Fruit fly (Drosophila melanogaster) whole organism, embryonic: Measurements from ENCODE around the gene mmy.
A peak's percentile ranks its signal among the peaks of the same experiment; 100 is the strongest.

Experiments used
- CG1024 ChIP-seq: fragments of 200-800 bp; sonication (Bioruptor generic); IDR thresholded peaks from 2 replicates; pipeline ENCODE4 v1.3.6; 2022; ENCODE audit warnings: missing biosample characterization, missing genetic modification characterization
- CG10321 ChIP-seq: fragments of 200-800 bp; sonication (Bioruptor generic); IDR thresholded peaks from 2 replicates; pipeline ENCODE4 v1.3.6; 2022; ENCODE audit warnings: missing biosample characterization, missing genetic modification characterization
- CG11085 ChIP-seq: fragments of 200-800 bp; sonication (Bioruptor generic); IDR thresholded peaks from 2 replicates; pipeline ENCODE4 v1.3.6; 2022; ENCODE audit warnings: missing biosample characterization, missing genetic modification characterization
- CG14667 ChIP-seq: fragments of 200-800 bp; sonication (Bioruptor generic); IDR thresholded peaks from 2 replicates; pipeline ENCODE4 v1.3.6; 2022; ENCODE audit warnings: missing biosample characterization, missing genetic modification characterization
- CG15011 ChIP-seq: fragments of 200-800 bp; sonication (Bioruptor generic); optimal IDR thresholded peaks from 3 replicates; lab custom pipeline; 2018; ENCODE audit warnings: missing biosample characterization, mild to moderate bottlenecking, missing genetic modification characterization
- CG15479 ChIP-seq: fragments of 200-800 bp; sonication (Bioruptor generic); optimal IDR thresholded peaks from 3 replicates; lab custom pipeline; 2019; ENCODE audit warnings: missing biosample characterization, mild to moderate bottlenecking, missing genetic modification characterization, moderate library complexity
- CG17186 ChIP-seq: fragments of 200-800 bp; sonication (Bioruptor generic); optimal IDR thresholded peaks from 3 replicates; lab custom pipeline; 2017; ENCODE audit warnings: missing biosample characterization, missing genetic modification reagents, missing genetic modification characterization
- CG17385 ChIP-seq: fragments of 200-800 bp; sonication (Bioruptor generic); optimal IDR thresholded peaks from 3 replicates; lab custom pipeline; 2018; ENCODE audit warnings: missing biosample characterization, mild to moderate bottlenecking, missing genetic modification characterization
- CG18599 ChIP-seq: fragments of 200-800 bp; sonication (Bioruptor generic); optimal IDR thresholded peaks from 3 replicates; lab custom pipeline; 2017; ENCODE audit warnings: missing biosample characterization, missing genetic modification characterization, mild to moderate bottlenecking, moderate library complexity, missing genetic modification reagents
- CG2678 ChIP-seq: fragments of 200-800 bp; sonication (Bioruptor generic); optimal IDR thresholded peaks from 3 replicates; lab custom pipeline; 2019; ENCODE audit warnings: missing biosample characterization, mild to moderate bottlenecking, missing genetic modification characterization, moderate library complexity
- CG34376 ChIP-seq: fragments of 200-800 bp; sonication (Bioruptor generic); optimal IDR thresholded peaks from 2 replicates; lab custom pipeline; 2018; ENCODE audit warnings: missing biosample characterization, mild to moderate bottlenecking, missing genetic modification characterization
- CG3847 ChIP-seq: fragments of 200-800 bp; sonication (Bioruptor generic); IDR thresholded peaks from 2 replicates; pipeline ENCODE4 v1.3.6; 2022; ENCODE audit warnings: missing biosample characterization, missing genetic modification characterization
- CG4404 ChIP-seq: fragments of 200-800 bp; sonication (Bioruptor generic); IDR thresholded peaks from 2 replicates; pipeline ENCODE4 v1.3.6; 2022; ENCODE audit warnings: missing biosample characterization, missing genetic modification characterization
- CG4707 ChIP-seq: fragments of 200-800 bp; sonication (Bioruptor generic); optimal IDR thresholded peaks from 2 replicates; lab custom pipeline; 2018; ENCODE audit warnings: missing biosample characterization, mild to moderate bottlenecking, missing genetic modification characterization, moderate library complexity
- CG4730 ChIP-seq: fragments of 200-800 bp; sonication (Bioruptor generic); IDR thresholded peaks from 2 replicates; pipeline ENCODE4 v1.3.6; 2022; ENCODE audit warnings: missing biosample characterization, missing genetic modification characterization
- CG5245 ChIP-seq: fragments of 200-800 bp; sonication (Bioruptor generic); optimal IDR thresholded peaks from 3 replicates; lab custom pipeline; 2016; ENCODE audit warnings: missing biosample characterization, missing genetic modification characterization
- CG6689 ChIP-seq: fragments of 200-800 bp; sonication (Bioruptor generic); IDR thresholded peaks from 2 replicates; pipeline ENCODE4 v1.3.6; 2022; ENCODE audit warnings: missing biosample characterization, missing genetic modification characterization
- CG8281 ChIP-seq: fragments of 200-800 bp; sonication (Bioruptor generic); optimal IDR thresholded peaks from 2 replicates; lab custom pipeline; 2018; ENCODE audit warnings: missing biosample characterization, mild to moderate bottlenecking, missing genetic modification characterization, moderate library complexity
- CG8478 ChIP-seq: fragments of >200 bp; optimal IDR thresholded peaks from 2 replicates; lab custom pipeline; 2018
- CG8765 ChIP-seq: fragments of 200-800 bp; sonication (Bioruptor generic); IDR thresholded peaks from 2 replicates; pipeline ENCODE4 v1.3.6; 2022; ENCODE audit warnings: missing biosample characterization, missing genetic modification characterization
- CG9797 ChIP-seq: fragments of 200-800 bp; sonication (Bioruptor generic); optimal IDR thresholded peaks from 3 replicates; lab custom pipeline; 2018; ENCODE audit warnings: missing biosample characterization, mild to moderate bottlenecking, missing genetic modification characterization
- CrebB ChIP-seq: fragments of 200-800 bp; sonication (Bioruptor generic); optimal IDR thresholded peaks from 3 replicates; lab custom pipeline; 2018; ENCODE audit warnings: missing biosample characterization, mild to moderate bottlenecking, missing genetic modification characterization
- D ChIP-seq, 2 experiments: fragments of 200-800 bp in 1 of 2; fragments of >200 bp in 1 of 2; sonication (Bioruptor generic) in 1 of 2; optimal IDR thresholded peaks; 2 replicates in 1 of 2; 3 replicates in 1 of 2; lab custom pipeline; 2017; ENCODE audit warnings: mild to moderate bottlenecking in 1 of 2, missing biosample characterization in 1 of 2, missing genetic modification characterization in 1 of 2, missing genetic modification reagents in 1 of 2
- Dfd ChIP-seq, 2 experiments: fragments of >200 bp; optimal IDR thresholded peaks; 2 replicates each; lab custom pipeline; 2017; ENCODE audit warnings: missing biosample characterization in 2 of 2, missing genetic modification characterization in 2 of 2
- E2f2 ChIP-seq: fragments of 200-800 bp; sonication (Bioruptor generic); IDR thresholded peaks from 2 replicates; pipeline ENCODE4 v1.3.6; 2022; ENCODE audit warnings: missing biosample characterization, missing genetic modification characterization
- H15 ChIP-seq: fragments of 200-800 bp; sonication (Bioruptor generic); IDR thresholded peaks from 3 replicates; pipeline ENCODE4 v1.3.6; 2022; ENCODE audit warnings: missing biosample characterization, missing genetic modification characterization
- Hr39 ChIP-seq: fragments of >200 bp; optimal IDR thresholded peaks from 2 replicates; lab custom pipeline; 2017
- NK7.1 ChIP-seq: fragments of 200-800 bp; sonication (Bioruptor generic); optimal IDR thresholded peaks from 3 replicates; lab custom pipeline; 2016; ENCODE audit warnings: missing biosample characterization, missing genetic modification characterization
- Neu2 ChIP-seq: fragments of 200-800 bp; sonication (Bioruptor generic); optimal IDR thresholded peaks from 3 replicates; lab custom pipeline; 2016; ENCODE audit warnings: missing biosample characterization, missing genetic modification characterization, borderline replicate concordance
- PHDP ChIP-seq: fragments of 200-800 bp; sonication (Bioruptor generic); optimal IDR thresholded peaks from 3 replicates; lab custom pipeline; 2018; ENCODE audit warnings: missing biosample characterization, mild to moderate bottlenecking, missing genetic modification characterization, moderate library complexity
- Rx ChIP-seq: fragments of 200-800 bp; sonication (Bioruptor generic); IDR thresholded peaks from 2 replicates; pipeline ENCODE4 v1.3.6; 2022; ENCODE audit warnings: missing biosample characterization, missing genetic modification characterization
- Spps ChIP-seq: fragments of 200-800 bp; sonication (Bioruptor generic); optimal IDR thresholded peaks from 2 replicates; lab custom pipeline; 2018; ENCODE audit warnings: missing biosample characterization, mild to moderate bottlenecking, missing genetic modification characterization
- Ssrp ChIP-seq: fragments of 200-800 bp; sonication (Bioruptor generic); optimal IDR thresholded peaks from 2 replicates; lab custom pipeline; 2018; ENCODE audit warnings: missing biosample characterization, mild to moderate bottlenecking, missing genetic modification characterization, moderate library complexity
- al ChIP-seq: fragments of 200-800 bp; sonication (Bioruptor generic); IDR thresholded peaks from 2 replicates; pipeline ENCODE4 v1.3.6; 2022; ENCODE audit warnings: missing biosample characterization, missing genetic modification characterization
- dan ChIP-seq: fragments of 200-800 bp; sonication (Bioruptor generic); IDR thresholded peaks from 2 replicates; pipeline ENCODE4 v1.3.6; 2022; ENCODE audit warnings: missing biosample characterization, missing genetic modification characterization
- ems ChIP-seq: fragments of 200-800 bp; sonication (Bioruptor generic); optimal IDR thresholded peaks from 3 replicates; lab custom pipeline; 2016; ENCODE audit warnings: missing biosample characterization, missing genetic modification characterization
- fru ChIP-seq: fragments of >200 bp; optimal IDR thresholded peaks from 2 replicates; lab custom pipeline; 2017
- gem ChIP-seq: fragments of 200-800 bp; sonication (Bioruptor generic); optimal IDR thresholded peaks from 2 replicates; lab custom pipeline; 2019; ENCODE audit warnings: missing biosample characterization, mild to moderate bottlenecking, missing genetic modification characterization, moderate library complexity
- grn ChIP-seq: fragments of 200-800 bp; sonication (Bioruptor generic); optimal IDR thresholded peaks from 3 replicates; lab custom pipeline; 2017; ENCODE audit warnings: missing biosample characterization, missing genetic modification characterization
- jigr1 ChIP-seq: fragments of 200-800 bp; sonication (Bioruptor generic); IDR thresholded peaks from 3 replicates; pipeline ENCODE4 v1.3.6; 2022; ENCODE audit warnings: missing biosample characterization, missing genetic modification characterization
- lmd ChIP-seq: fragments of 200-800 bp; sonication (Bioruptor generic); IDR thresholded peaks from 2 replicates; pipeline ENCODE4 v1.3.6; 2022; ENCODE audit warnings: missing biosample characterization, missing genetic modification characterization
- lov ChIP-seq, 2 experiments: fragments of 200-800 bp in 1 of 2; fragments of >200 bp in 1 of 2; sonication (Bioruptor generic) in 1 of 2; IDR thresholded peaks in 1 of 2; optimal IDR thresholded peaks in 1 of 2; 2 replicates in 1 of 2; 3 replicates in 1 of 2; pipeline versions ENCODE4 v1.3.6 to Lab custom; 2017 to 2022; ENCODE audit warnings: missing biosample characterization in 1 of 2, missing genetic modification characterization in 1 of 2
- phol ChIP-seq: fragments of 200-800 bp; sonication (Bioruptor generic); optimal IDR thresholded peaks from 3 replicates; lab custom pipeline; 2018; ENCODE audit warnings: missing biosample characterization, mild to moderate bottlenecking, missing genetic modification characterization, moderate library complexity
- sd ChIP-seq: fragments of 200-800 bp; sonication (Bioruptor generic); optimal IDR thresholded peaks from 3 replicates; lab custom pipeline; 2018; ENCODE audit warnings: missing biosample characterization, mild to moderate bottlenecking, missing genetic modification characterization, moderate library complexity
- sens-2 ChIP-seq: fragments of 200-800 bp; sonication (Bioruptor generic); IDR thresholded peaks from 2 replicates; pipeline ENCODE4 v1.3.6; 2022; ENCODE audit warnings: missing biosample characterization, missing genetic modification characterization
- shn ChIP-seq: fragments of 200-800 bp; sonication (Bioruptor generic); optimal IDR thresholded peaks from 3 replicates; lab custom pipeline; 2016; ENCODE audit warnings: missing biosample characterization, missing genetic modification characterization
- so ChIP-seq: fragments of 200-800 bp; sonication (Bioruptor generic); IDR thresholded peaks from 3 replicates; pipeline ENCODE4 v1.3.6; 2022; ENCODE audit warnings: missing biosample characterization, missing genetic modification characterization
- ssp ChIP-seq: fragments of 200-800 bp; sonication (Bioruptor generic); IDR thresholded peaks from 2 replicates; pipeline ENCODE4 v1.3.6; 2022; ENCODE audit warnings: missing biosample characterization, missing genetic modification characterization
- tin ChIP-seq: fragments of 200-800 bp; sonication (Bioruptor generic); optimal IDR thresholded peaks from 3 replicates; lab custom pipeline; 2016; ENCODE audit warnings: missing biosample characterization, missing genetic modification characterization
- tup ChIP-seq: fragments of 200-800 bp; sonication (Bioruptor generic); optimal IDR thresholded peaks from 2 replicates; lab custom pipeline; 2016; ENCODE audit warnings: missing biosample characterization, mild to moderate bottlenecking, missing genetic modification characterization, moderate library complexity
- tx ChIP-seq: fragments of 200-800 bp; sonication (Bioruptor generic); optimal IDR thresholded peaks from 2 replicates; lab custom pipeline; 2016; ENCODE audit warnings: missing biosample characterization, missing genetic modification characterization

mmy gene

DNA sequence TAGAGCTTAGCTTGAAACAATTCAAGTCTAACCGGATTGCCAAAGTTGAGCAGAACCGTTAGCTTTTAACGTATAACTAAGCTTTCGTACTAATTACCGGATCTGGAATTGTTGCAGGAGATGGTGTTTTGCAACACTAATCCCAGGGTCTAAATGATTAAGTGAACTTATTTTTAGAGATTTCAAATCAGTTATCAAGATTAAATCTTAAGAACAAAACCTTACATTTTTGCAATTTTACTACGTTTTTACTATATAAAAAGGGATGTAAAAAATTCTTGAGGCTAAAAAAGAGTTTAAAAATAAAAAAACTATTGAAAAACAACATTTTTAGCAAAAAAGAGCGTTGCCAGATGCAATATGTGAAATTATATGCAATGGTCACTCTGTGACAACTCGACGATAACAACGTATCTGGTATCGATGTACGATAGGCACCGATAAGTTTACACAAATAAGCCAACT, 15.0 kb upstream of the mmy start, which contains the start of the genes KFase and epsilonCOP (continued):
- no peak for TF ChIP-seq CG14667 (GFP tag; lab: Robert Waterston, UW)
- TF ChIP-seq fru (lab: Kevin White, UChicago): no peak
- TF ChIP-seq CG10321 (GFP tag; lab: Robert Waterston, UW): no peak
- no peak for TF ChIP-seq dan
- no peak for TF ChIP-seq tup (GFP tag; lab: Kevin White, UChicago)
- peak; percentile 5 for TF ChIP-seq CG17186
- peak; percentile 20 for TF ChIP-seq Ssrp (tag; lab: Kevin White, UChicago)
- peak; percentile 34 for TF ChIP-seq shn (GFP tag; lab: Kevin White, UChicago)
- peak; percentile 80 for TF ChIP-seq ssp (GFP tag; lab: Robert Waterston, UW)
- no peak for TF ChIP-seq Dfd (GFP tag; optimal IDR thresholded peaks at IDR 0.05; lab: Kevin White, UChicago)
- no peak for TF ChIP-seq CG8281 (tag; lab: Kevin White, UChicago)
- peak; percentile 14 for TF ChIP-seq tin (GFP tag; lab: Kevin White, UChicago)
- TF ChIP-seq CG2678: peak; percentile 63
- no peak for TF ChIP-seq so (GFP tag; lab: Robert Waterston, UW)
- peak; percentile 59; the same call in 1 of the 3 replicates for TF ChIP-seq jigr1 (GFP tag; lab: Robert Waterston, UW)
- TF ChIP-seq CG18599: peak; percentile 69
- no peak for TF ChIP-seq CG8765
- TF ChIP-seq PHDP (tag; lab: Kevin White, UChicago): peak; percentile 60
- peak; percentile 31; the same call in 1 of the 2 replicates for TF ChIP-seq lmd (GFP tag; lab: Robert Waterston, UW)
- TF ChIP-seq Neu2: no peak
- no peak for TF ChIP-seq H15 (GFP tag; lab: Robert Waterston, UW)
- 0 out of 2 replicates have a peak, but pooled peaks have one; percentile 28 for TF ChIP-seq CG4730 (GFP tag; lab: Robert Waterston, UW)
- TF ChIP-seq ems (GFP tag; lab: Kevin White, UChicago): no peak
- peak; percentile 12 for TF ChIP-seq Spps (tag; lab: Kevin White, UChicago)
- TF ChIP-seq sd (tag; lab: Kevin White, UChicago): peak; percentile 63
- TF ChIP-seq CrebB (tag; lab: Kevin White, UChicago): peak; percentile 6
- peak; percentile 50 for TF ChIP-seq tx
- peak; percentile 38 for TF ChIP-seq CG5245 (GFP tag; lab: Kevin White, UChicago)
- TF ChIP-seq CG4404: peak; percentile 15; the same call in 1 of the 2 replicates
- TF ChIP-seq lov (optimal IDR thresholded peaks at IDR 0.05; lab: Kevin White, UChicago): no peak
- TF ChIP-seq lov (GFP tag; IDR thresholded peaks at IDR 0.05; lab: Robert Waterston, UW): no peak
- peak; percentile 23; the same call in 1 of the 2 replicates for TF ChIP-seq al
- TF ChIP-seq Rx (GFP tag; lab: Robert Waterston, UW): no peak
- no peak for TF ChIP-seq Hr39 (lab: Kevin White, UChicago)
- TF ChIP-seq CG15011 (GFP tag; lab: Kevin White, UChicago): peak; percentile 45
- no peak for TF ChIP-seq CG8478 (lab: Kevin White, UChicago)
- TF ChIP-seq CG1024 (GFP tag; lab: Robert Waterston, UW): no peak
- peak; percentile 75 for TF ChIP-seq grn (GFP tag; lab: Kevin White, UChicago)
- no peak for TF ChIP-seq D (optimal IDR thresholded peaks at IDR 0.05; lab: Kevin White, UChicago)
- TF ChIP-seq D (GFP tag; optimal IDR thresholded peaks at IDR 0.05; lab: Kevin White, UChicago): no peak
- TF ChIP-seq E2f2: peak; percentile 56
- no peak for TF ChIP-seq CG15479 (GFP tag; lab: Kevin White, UChicago)
- peak; percentile 53 for TF ChIP-seq CG17385
- TF ChIP-seq CG4707: no peak
- 0 out of 2 replicates have a peak, but pooled peaks have one; percentile 6 for TF ChIP-seq CG11085 (GFP tag; lab: Robert Waterston, UW)
- no peak for TF ChIP-seq sens-2 (GFP tag; lab: Robert Waterston, UW)
- peak; percentile 73 for TF ChIP-seq phol (tag; lab: Kevin White, UChicago)
- peak; percentile 66 for TF ChIP-seq gem (tag; lab: Kevin White, UChicago)
- peak; percentile 75; the same call in 1 of the 2 replicates for TF ChIP-seq CG3847 (GFP tag; lab: Robert Waterston, UW)
- TF ChIP-seq CG9797 (GFP tag; lab: Kevin White, UChicago): peak; percentile 81
- TF ChIP-seq CG6689 (GFP tag; lab: Robert Waterston, UW): no peak
- no peak for TF ChIP-seq NK7.1 (GFP tag; lab: Kevin White, UChicago)
- TF ChIP-seq CG34376 (GFP tag; lab: Kevin White, UChicago): peak; percentile 47
